Fruit fly (Drosophila melanogaster) whole organism, embryonic: ENCODE results near the gene melt.
A peak's percentile ranks its signal among the peaks of the same experiment; 100 is the strongest.

Experiments used
- Aef1 ChIP-seq: fragments of 200-800 bp; sonication (Bioruptor generic); IDR thresholded peaks from 3 replicates; pipeline ENCODE4 v1.3.6; 2022; ENCODE audit warnings: missing biosample characterization, missing genetic modification characterization
- CG12104 ChIP-seq: fragments of 200-800 bp; sonication (Bioruptor generic); optimal IDR thresholded peaks from 3 replicates; lab custom pipeline; 2016; ENCODE audit warnings: missing biosample characterization, missing genetic modification characterization
- CG12299 ChIP-seq: fragments of 200-800 bp; sonication (Bioruptor generic); optimal IDR thresholded peaks from 2 replicates; lab custom pipeline; 2018; ENCODE audit warnings: missing biosample characterization, mild to moderate bottlenecking, missing genetic modification characterization
- CG14965 ChIP-seq: fragments of 200-800 bp; sonication (Bioruptor generic); optimal IDR thresholded peaks from 2 replicates; lab custom pipeline; 2016; ENCODE audit warnings: missing biosample characterization, missing genetic modification characterization, borderline replicate concordance
- CG17612 ChIP-seq: fragments of 200-800 bp; sonication (Bioruptor generic); IDR thresholded peaks from 2 replicates; pipeline ENCODE4 v1.3.6; 2022; ENCODE audit warnings: missing biosample characterization, missing genetic modification characterization
- CG18262 ChIP-seq: fragments of 200-800 bp; optimal IDR thresholded peaks from 3 replicates; lab custom pipeline; 2019; ENCODE audit warnings: missing biosample characterization, mild to moderate bottlenecking, missing genetic modification characterization, moderate library complexity
- CG2712 ChIP-seq: fragments of 200-800 bp; optimal IDR thresholded peaks from 3 replicates; lab custom pipeline; 2019; ENCODE audit warnings: missing biosample characterization, mild to moderate bottlenecking, missing genetic modification characterization, moderate library complexity
- CG32532 ChIP-seq: fragments of 200-800 bp; sonication (Bioruptor generic); IDR thresholded peaks from 2 replicates; pipeline ENCODE4 v1.3.6; 2022; ENCODE audit warnings: missing biosample characterization, missing genetic modification characterization
- CG34376 ChIP-seq: fragments of 200-800 bp; sonication (Bioruptor generic); optimal IDR thresholded peaks from 2 replicates; lab custom pipeline; 2018; ENCODE audit warnings: missing biosample characterization, mild to moderate bottlenecking, missing genetic modification characterization
- CG34422 ChIP-seq: fragments of 200-800 bp; sonication (Bioruptor generic); IDR thresholded peaks from 3 replicates; pipeline ENCODE4 v1.3.6; 2022; ENCODE audit warnings: missing biosample characterization, missing genetic modification characterization
- CG4617 ChIP-seq: fragments of 200-800 bp; sonication (Bioruptor generic); optimal IDR thresholded peaks from 3 replicates; lab custom pipeline; 2016; ENCODE audit warnings: missing biosample characterization, missing genetic modification characterization, borderline replicate concordance
- CG4707 ChIP-seq: fragments of 200-800 bp; sonication (Bioruptor generic); optimal IDR thresholded peaks from 2 replicates; lab custom pipeline; 2018; ENCODE audit warnings: missing biosample characterization, mild to moderate bottlenecking, missing genetic modification characterization, moderate library complexity
- CG6254 ChIP-seq: fragments of 200-800 bp; sonication (Bioruptor generic); optimal IDR thresholded peaks from 3 replicates; lab custom pipeline; 2017; ENCODE audit warnings: mild to moderate bottlenecking, missing biosample characterization, missing genetic modification reagents, missing genetic modification characterization
- CG6765 ChIP-seq: fragments of 200-800 bp; sonication (Bioruptor generic); optimal IDR thresholded peaks from 3 replicates; lab custom pipeline; 2017; ENCODE audit warnings: missing biosample characterization, mild to moderate bottlenecking, missing genetic modification characterization
- CG7271 ChIP-seq: fragments of 200-800 bp; sonication (Bioruptor generic); optimal IDR thresholded peaks from 2 replicates; lab custom pipeline; 2018; ENCODE audit warnings: missing biosample characterization, mild to moderate bottlenecking, missing genetic modification characterization, moderate library complexity
- CG7745 ChIP-seq: fragments of 200-800 bp; sonication (Bioruptor generic); optimal IDR thresholded peaks from 2 replicates; lab custom pipeline; 2018; ENCODE audit warnings: missing biosample characterization, mild to moderate bottlenecking, missing genetic modification characterization, moderate library complexity
- CG9817 ChIP-seq: fragments of 200-800 bp; sonication (Bioruptor generic); optimal IDR thresholded peaks from 2 replicates; lab custom pipeline; 2018; ENCODE audit warnings: missing biosample characterization, mild to moderate bottlenecking, missing genetic modification characterization, moderate library complexity
- CG9876 ChIP-seq: fragments of 200-800 bp; sonication (Bioruptor generic); optimal IDR thresholded peaks from 2 replicates; lab custom pipeline; 2016; ENCODE audit warnings: missing biosample characterization, missing genetic modification characterization
- Camta ChIP-seq: fragments of 200-800 bp; sonication (Bioruptor generic); optimal IDR thresholded peaks from 2 replicates; lab custom pipeline; 2016; ENCODE audit warnings: missing biosample characterization, missing genetic modification characterization
- H2.0 ChIP-seq: fragments of 200-800 bp; sonication (Bioruptor generic); IDR thresholded peaks from 2 replicates; pipeline ENCODE4 v1.3.6; 2022; ENCODE audit warnings: missing biosample characterization, missing genetic modification characterization
- Kr ChIP-seq: fragments of 200-800 bp; sonication (Bioruptor generic); optimal IDR thresholded peaks from 2 replicates; lab custom pipeline; 2017; ENCODE audit warnings: missing biosample characterization, mild to moderate bottlenecking, missing genetic modification characterization
- NFAT ChIP-seq: fragments of 200-800 bp; sonication (Bioruptor generic); IDR thresholded peaks from 2 replicates; pipeline ENCODE4 v1.3.6; 2022; ENCODE audit warnings: missing biosample characterization, missing genetic modification characterization
- Nf-YC ChIP-seq: fragments of 200-800 bp; optimal IDR thresholded peaks from 3 replicates; lab custom pipeline; 2019; ENCODE audit warnings: missing biosample characterization, mild to moderate bottlenecking, missing genetic modification characterization, moderate library complexity
- Opbp ChIP-seq: fragments of 200-800 bp; sonication (Bioruptor generic); IDR thresholded peaks from 3 replicates; pipeline ENCODE4 v1.3.6; 2022; ENCODE audit warnings: missing biosample characterization, missing genetic modification characterization; ENCODE audit not compliant: partially characterized antibody
- Spps ChIP-seq: fragments of 200-800 bp; sonication (Bioruptor generic); optimal IDR thresholded peaks from 2 replicates; lab custom pipeline; 2018; ENCODE audit warnings: missing biosample characterization, mild to moderate bottlenecking, missing genetic modification characterization
- Usf ChIP-seq: fragments of 200-800 bp; sonication (Bioruptor generic); optimal IDR thresholded peaks from 2 replicates; lab custom pipeline; 2017; ENCODE audit warnings: missing genotype, missing biosample characterization, missing genetic modification characterization
- YL-1 ChIP-seq: fragments of 200-800 bp; sonication (Bioruptor generic); optimal IDR thresholded peaks from 3 replicates; lab custom pipeline; 2017; ENCODE audit warnings: missing biosample characterization, mild to moderate bottlenecking, missing genetic modification characterization
- ara ChIP-seq: fragments of 200-800 bp; sonication (Bioruptor generic); IDR thresholded peaks from 2 replicates; pipeline ENCODE4 v1.3.6; 2022; ENCODE audit warnings: missing biosample characterization, missing genetic modification characterization
- ase ChIP-seq: fragments of 200-800 bp; sonication (Bioruptor generic); IDR thresholded peaks from 3 replicates; pipeline ENCODE4 v1.3.6; 2022; ENCODE audit warnings: missing biosample characterization, missing genetic modification characterization
- bab2 ChIP-seq: fragments of 200-800 bp; sonication (Bioruptor generic); optimal IDR thresholded peaks from 2 replicates; lab custom pipeline; 2016; ENCODE audit warnings: missing biosample characterization, missing genetic modification characterization
- chif ChIP-seq, 2 experiments: fragments of 200-800 bp; sonication (Bioruptor generic); optimal IDR thresholded peaks; 3 replicates each; lab custom pipeline; 2016; ENCODE audit warnings: missing biosample characterization in 2 of 2, missing genetic modification characterization in 2 of 2
- fu2 ChIP-seq: fragments of 200-800 bp; sonication (Bioruptor generic); optimal IDR thresholded peaks from 2 replicates; lab custom pipeline; 2016; ENCODE audit warnings: missing biosample characterization, missing genetic modification characterization
- gem ChIP-seq: fragments of 200-800 bp; sonication (Bioruptor generic); optimal IDR thresholded peaks from 2 replicates; lab custom pipeline; 2019; ENCODE audit warnings: missing biosample characterization, mild to moderate bottlenecking, missing genetic modification characterization, moderate library complexity
- jigr1 ChIP-seq: fragments of 200-800 bp; sonication (Bioruptor generic); IDR thresholded peaks from 3 replicates; pipeline ENCODE4 v1.3.6; 2022; ENCODE audit warnings: missing biosample characterization, missing genetic modification characterization
- lab ChIP-seq: fragments of 200-800 bp; sonication (Bioruptor generic); optimal IDR thresholded peaks from 3 replicates; lab custom pipeline; 2017; ENCODE audit warnings: missing biosample characterization, missing genetic modification characterization, mild to moderate bottlenecking, moderate library complexity, missing genetic modification reagents
- lilli ChIP-seq: fragments of 200-800 bp; sonication (Bioruptor generic); optimal IDR thresholded peaks from 3 replicates; lab custom pipeline; 2016; ENCODE audit warnings: missing biosample characterization, missing genetic modification characterization
- nerfin-1 ChIP-seq: fragments of 200-800 bp; sonication (Bioruptor generic); optimal IDR thresholded peaks from 3 replicates; lab custom pipeline; 2019; ENCODE audit warnings: missing biosample characterization, mild to moderate bottlenecking, missing genetic modification characterization, moderate library complexity
- pnt ChIP-seq: fragments of 200-800 bp; sonication (Bioruptor generic); optimal IDR thresholded peaks from 3 replicates; lab custom pipeline; 2016; ENCODE audit warnings: missing biosample characterization, missing genetic modification characterization
- rib ChIP-seq: fragments of 200-800 bp; sonication (Bioruptor generic); IDR thresholded peaks from 2 replicates; pipeline ENCODE4 v1.3.6; 2022; ENCODE audit warnings: missing biosample characterization, missing genetic modification characterization
- sc ChIP-seq, 3 experiments: fragments of >200 bp in 2 of 3; fragments of 200-800 bp in 1 of 3; sonication (Bioruptor generic) in 1 of 3; optimal IDR thresholded peaks; 2 replicates in 2 of 3; 3 replicates in 1 of 3; lab custom pipeline; 2017; ENCODE audit warnings: mild to moderate bottlenecking in 1 of 3, missing biosample characterization in 1 of 3, missing genetic modification characterization in 1 of 3, missing genetic modification reagents in 1 of 3
- schlank ChIP-seq: fragments of 200-800 bp; sonication (Bioruptor generic); optimal IDR thresholded peaks from 2 replicates; lab custom pipeline; 2018; ENCODE audit warnings: missing biosample characterization, mild to moderate bottlenecking, missing genetic modification characterization
- tin ChIP-seq: fragments of 200-800 bp; sonication (Bioruptor generic); optimal IDR thresholded peaks from 3 replicates; lab custom pipeline; 2016; ENCODE audit warnings: missing biosample characterization, missing genetic modification characterization
- trem ChIP-seq: fragments of 200-800 bp; optimal IDR thresholded peaks from 3 replicates; lab custom pipeline; 2019; ENCODE audit warnings: missing biosample characterization, mild to moderate bottlenecking, missing genetic modification characterization, moderate library complexity
- trh ChIP-seq: fragments of 200-800 bp; sonication (Bioruptor generic); optimal IDR thresholded peaks from 2 replicates; lab custom pipeline; 2016; ENCODE audit warnings: missing biosample characterization, missing genetic modification characterization
- ttk ChIP-seq: fragments of 200-800 bp; sonication (Bioruptor generic); IDR thresholded peaks from 2 replicates; pipeline ENCODE4 v2.1.2; 2022; ENCODE audit warnings: missing biosample characterization, missing genetic modification characterization
- unpg ChIP-seq: fragments of 200-800 bp; sonication (Bioruptor generic); optimal IDR thresholded peaks from 3 replicates; lab custom pipeline; 2018; ENCODE audit warnings: missing biosample characterization, mild to moderate bottlenecking, missing genetic modification characterization, moderate library complexity
- wdn ChIP-seq: fragments of 200-800 bp; sonication (Bioruptor generic); IDR thresholded peaks from 2 replicates; pipeline ENCODE4 v1.3.6; 2022; ENCODE audit warnings: missing biosample characterization, missing genetic modification characterization

Gene melt

dm6 chr3L:7133699-7134655, at the start of gene melt (continued):
- TF ChIP-seq Camta (GFP tag; lab: Kevin White, UChicago) (peak; percentile 89), CG9876 (GFP tag; lab: Kevin White, UChicago) (peak; percentile 74), CG34422 (GFP tag; lab: Robert Waterston, UW) (peak; percentile 67), sc (optimal IDR thresholded peaks at IDR 0.05; lab: Kevin White, UChicago) (no peak), sc (GFP tag; optimal IDR thresholded peaks at IDR 0.05; lab: Kevin White, UChicago) (peak; percentile 72), fu2 (GFP tag; lab: Kevin White, UChicago) (peak; percentile 88), lilli (GFP tag; lab: Kevin White, UChicago) (peak; percentile 94), trh (GFP tag; lab: Kevin White, UChicago) (peak; percentile 66), CG14965 (peak; percentile 59), CG34376 (GFP tag; lab: Kevin White, UChicago) (peak; percentile 75), unpg (GFP tag; lab: Kevin White, UChicago) (peak; percentile 75), Kr (GFP tag; lab: Kevin White, UChicago) (no peak), CG6254 (GFP tag; lab: Kevin White, UChicago) (peak; percentile 59), pnt (peak; percentile 77), H2.0 (GFP tag; lab: Robert Waterston, UW) (peak; percentile 53), schlank (tag; lab: Kevin White, UChicago) (peak; percentile 37), CG12104 (peak; percentile 88), CG7745 (tag; lab: Kevin White, UChicago) (no peak), CG7271 (tag; lab: Kevin White, UChicago) (peak; percentile 75), CG32532 (GFP tag; lab: Robert Waterston, UW) (peak; percentile 80), NFAT (GFP tag; lab: Robert Waterston, UW) (peak; percentile 60), nerfin-1 (tag; lab: Kevin White, UChicago) (peak; percentile 83), rib (GFP tag; lab: Robert Waterston, UW) (peak; percentile 53; the same call in 1 of the 2 replicates), CG12299 (tag; lab: Kevin White, UChicago) (peak; percentile 58), Spps (tag; lab: Kevin White, UChicago) (peak; percentile 32), jigr1 (GFP tag; lab: Robert Waterston, UW) (0 out of 3 replicates have a peak, but pooled peaks have one; percentile 66), CG4617 (GFP tag; lab: Kevin White, UChicago) (peak; percentile 52), Aef1 (GFP tag; lab: Robert Waterston, UW) (peak; percentile 66; the same call in 1 of the 3 replicates), CG6765 (GFP tag; lab: Kevin White, UChicago) (peak; percentile 58), wdn (GFP tag; lab: Robert Waterston, UW) (peak; percentile 59; the same call in 1 of the 2 replicates), Opbp (GFP tag; lab: Robert Waterston, UW) (0 out of 3 replicates have a peak, but pooled peaks have one; percentile 60), YL-1 (GFP tag; lab: Kevin White, UChicago) (no peak), ase (GFP tag; lab: Robert Waterston, UW) (peak; percentile 43; the same call in 1 of the 3 replicates), tin (GFP tag; lab: Kevin White, UChicago) (peak; percentile 83), CG2712 (tag; lab: Kevin White, UChicago) (peak; percentile 93), bab2 (GFP tag; lab: Kevin White, UChicago) (peak; percentile 87), CG17612 (peak; percentile 73; the same call in 1 of the 2 replicates), CG9817 (tag; lab: Kevin White, UChicago) (peak; percentile 74), CG4707 (GFP tag; lab: Kevin White, UChicago) (peak; percentile 38), chif (GFP tag; optimal IDR thresholded peaks at IDR 0.05; lab: Kevin White, UChicago) (peak; percentile 88 to 90), Nf-YC (tag; lab: Kevin White, UChicago) (peak; percentile 75), Usf (GFP tag; lab: Kevin White, UChicago) (peak; percentile 86), ara (GFP tag; lab: Robert Waterston, UW) (peak; percentile 76), ttk (peak; percentile 76; the same call in 1 of the 2 replicates), gem (peak; percentile 94), CG18262 (tag; lab: Kevin White, UChicago) (peak; percentile 94), trem (peak; percentile 72), lab (GFP tag; lab: Kevin White, UChicago) (peak; percentile 85)
